Worm (Caenorhabditis elegans): Measurements from ENCODE around the gene golg-2.

golg-2 gene

DNA sequence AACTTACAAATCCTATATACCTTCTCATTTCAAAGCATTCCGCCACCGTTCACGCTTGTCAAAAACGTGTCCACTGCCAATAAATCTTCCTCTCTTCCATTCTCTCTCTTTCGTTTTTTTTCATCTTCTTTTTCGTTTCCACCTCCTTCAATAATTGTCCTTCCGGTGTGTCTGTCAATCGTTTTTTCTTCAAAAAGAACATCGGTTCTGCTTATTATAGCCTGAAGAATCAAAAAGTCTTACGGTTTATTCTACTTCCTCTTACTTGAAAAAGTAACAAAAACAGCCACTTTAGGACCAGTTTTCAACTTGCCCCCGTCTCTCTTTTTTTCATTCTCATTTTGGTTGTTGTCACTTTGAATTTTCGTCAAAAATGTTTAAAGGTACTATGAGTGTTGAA lies 9.4 kb upstream of the golg-2 start:
- TF ChIP-seq rnt-1 (tag; optimal IDR thresholded peaks at IDR 0.05): no peak
- no peak for TF ChIP-seq gmeb-2 (tag; optimal IDR thresholded peaks at IDR 0.05)
- TF ChIP-seq madf-2 (tag; optimal IDR thresholded peaks at IDR 0.05): no peak
- TF ChIP-seq ceh-34 (tag; optimal IDR thresholded peaks at IDR 0.05): no peak
- no peak for TF ChIP-seq mec-3 (tag; optimal IDR thresholded peaks at IDR 0.05; ENCODE audit: borderline replicate concordance)
- no peak for TF ChIP-seq pros-1 (tag; optimal IDR thresholded peaks at IDR 0.05)
- no peak for TF ChIP-seq hlh-30 (tag; optimal IDR thresholded peaks at IDR 0.05; ENCODE audit: insufficient read depth)
- no peak for TF ChIP-seq K02D7.2 (tag; optimal IDR thresholded peaks at IDR 0.05)

DNA sequence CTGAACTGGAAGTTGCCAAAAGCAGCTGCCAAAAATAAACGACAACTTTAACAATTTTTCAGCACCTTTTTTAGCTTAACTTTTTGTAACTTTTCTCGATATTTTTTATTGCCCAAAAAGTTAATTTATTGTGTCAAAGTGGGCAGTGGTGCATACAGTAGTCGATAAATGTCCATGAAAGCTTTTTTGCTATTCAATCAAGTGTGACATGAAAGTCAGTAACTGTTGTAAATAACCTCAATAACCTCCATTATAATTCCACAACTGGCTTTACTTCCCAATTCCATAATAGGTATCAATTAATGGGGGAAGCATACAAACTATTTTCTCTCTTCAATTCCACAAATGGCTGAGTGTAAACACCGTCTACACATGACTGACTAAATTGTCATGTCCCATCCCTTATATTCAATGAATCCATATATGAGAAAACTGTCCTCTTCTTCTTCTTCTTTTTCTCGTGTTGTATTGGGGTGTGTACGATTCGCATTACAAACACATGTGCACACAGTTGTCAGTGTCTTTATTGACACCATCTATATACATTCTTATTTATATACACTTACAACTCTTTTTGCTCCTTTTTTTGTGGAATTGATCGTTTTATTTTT lies 8.4 kb upstream of the golg-2 start:
- TF ChIP-seq npax-4 (tag; optimal IDR thresholded peaks at IDR 0.05) (no peak), ceh-31 (tag; optimal IDR thresholded peaks at IDR 0.05) (peak; percentile 18)

DNA sequence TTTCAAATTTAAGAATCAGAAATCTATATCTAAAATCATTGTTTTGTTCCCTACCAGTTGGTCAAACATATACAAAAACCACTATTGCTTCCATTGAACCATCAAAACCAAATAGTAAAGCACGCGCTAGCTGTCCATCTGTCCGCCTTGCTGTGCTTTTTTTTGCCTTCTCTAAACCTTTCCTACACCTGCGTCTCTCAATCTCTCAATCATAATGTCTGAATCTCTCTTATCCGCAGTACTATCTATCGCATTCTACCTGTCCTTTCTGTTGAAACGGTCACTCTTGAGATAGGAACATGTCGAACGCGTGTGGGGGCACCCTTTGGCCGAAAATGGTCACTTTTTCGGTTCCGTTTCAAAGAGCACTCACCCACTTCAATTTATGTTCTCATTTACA lies 7.4 kb upstream of the golg-2 start:
- no peak for TF ChIP-seq sdc-2 (tag; optimal IDR thresholded peaks at IDR 0.05)
- no peak for TF ChIP-seq ama-1 (optimal IDR thresholded peaks at IDR 0.05)
- peak; percentile 74 for TF ChIP-seq elt-2 (tag; optimal IDR thresholded peaks at IDR 0.05)
- no peak for TF ChIP-seq ceh-45 (GFP tag; IDR thresholded peaks at IDR 0.05)
- TF ChIP-seq nfya-1 (tag; optimal IDR thresholded peaks at IDR 0.05): peak; percentile 24
- TF ChIP-seq hlh-6 (tag; optimal IDR thresholded peaks at IDR 0.05): no peak
- no peak for TF ChIP-seq unc-42 (tag; optimal IDR thresholded peaks at IDR 0.05)
- TF ChIP-seq ceh-19 (GFP tag; optimal IDR thresholded peaks at IDR 0.05): no peak
- no peak for TF ChIP-seq tbx-2 (tag; optimal IDR thresholded peaks at IDR 0.05)
- no peak for TF ChIP-seq ztf-16 (tag; optimal IDR thresholded peaks at IDR 0.05)
- TF ChIP-seq nhr-11 (tag; optimal IDR thresholded peaks at IDR 0.05): no peak
- no peak for TF ChIP-seq rnt-1 (tag; optimal IDR thresholded peaks at IDR 0.05)
- no peak for TF ChIP-seq gmeb-2 (tag; optimal IDR thresholded peaks at IDR 0.05)
- no peak for TF ChIP-seq K09A11.1 (tag; optimal IDR thresholded peaks at IDR 0.05; ENCODE audit: insufficient read depth)
- no peak for TF ChIP-seq npax-4 (tag; optimal IDR thresholded peaks at IDR 0.05)

DNA sequence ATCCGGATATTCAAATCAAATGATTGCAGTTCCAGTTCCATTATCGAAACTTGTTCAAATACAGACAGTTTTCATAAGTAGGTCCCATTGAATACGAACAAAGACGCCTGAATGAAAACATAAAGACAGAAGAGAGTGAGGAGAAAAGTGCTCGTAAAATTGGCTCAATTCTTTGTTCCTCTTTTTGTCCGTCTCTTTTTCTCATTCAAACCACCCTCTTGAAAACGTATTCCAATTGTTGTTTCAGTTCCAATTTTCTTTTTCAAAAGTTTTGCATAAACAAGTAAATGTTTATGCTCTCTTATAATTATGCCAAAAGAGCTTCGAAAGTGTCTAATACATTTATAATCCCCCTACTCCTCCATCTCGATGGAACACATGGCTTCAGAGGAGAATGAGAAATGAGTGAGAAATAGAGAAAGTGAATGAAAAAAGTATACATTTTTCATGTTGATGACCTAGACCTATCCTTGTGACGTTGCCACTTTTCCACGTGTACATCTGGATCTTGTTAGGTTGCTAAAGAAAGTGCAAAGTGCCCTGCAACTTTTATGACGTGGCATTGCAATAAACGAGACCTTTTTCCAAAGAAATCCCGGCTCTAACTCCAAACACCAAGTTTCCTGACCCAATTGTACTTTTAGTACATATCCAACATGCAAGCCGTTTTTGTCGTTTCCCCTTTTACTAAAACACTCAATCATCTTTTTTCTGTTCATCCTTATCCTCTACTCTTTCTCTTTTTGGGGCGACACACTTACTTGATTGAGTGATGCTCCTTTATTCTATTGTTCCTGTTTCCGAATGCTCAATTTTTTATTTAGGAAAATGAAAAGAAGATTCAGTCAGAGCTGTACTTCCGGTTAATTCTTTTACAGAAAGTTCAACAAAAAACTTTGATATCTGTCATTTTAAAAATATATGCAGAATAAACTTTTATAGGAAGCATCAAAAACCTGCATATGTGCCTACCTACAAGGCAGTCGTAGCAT lies 6.6 kb upstream of the golg-2 start:
- no peak for TF ChIP-seq C08G9.2 (tag; optimal IDR thresholded peaks at IDR 0.05)
- TF ChIP-seq unc-42 (tag; optimal IDR thresholded peaks at IDR 0.05): peak; percentile 22

DNA sequence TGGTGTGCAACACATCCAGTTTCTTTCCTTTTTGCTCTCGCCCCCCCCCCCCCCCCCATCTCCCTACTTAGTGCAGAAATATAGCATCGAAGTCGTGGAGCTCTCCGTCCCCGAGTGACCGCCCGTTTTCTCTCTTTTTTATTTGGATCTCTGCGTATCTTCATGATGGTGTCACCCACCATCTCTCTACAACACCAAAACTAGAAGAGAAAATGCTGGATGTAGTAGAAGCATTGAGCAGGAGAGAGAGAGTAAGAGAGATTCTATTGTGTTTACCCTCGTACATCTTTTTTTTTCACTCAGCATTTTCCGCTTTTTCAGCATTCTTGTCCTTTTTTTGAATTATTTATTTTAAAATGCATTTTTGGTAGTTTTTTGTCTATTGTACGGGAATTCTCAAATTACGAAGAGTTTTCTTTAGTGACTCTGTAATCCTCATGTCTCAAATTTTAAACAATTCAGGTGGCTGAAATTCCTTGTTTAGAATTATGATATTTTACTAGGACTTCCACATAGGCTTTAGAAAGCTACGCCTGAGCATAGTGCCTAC lies 2.6 kb upstream of the golg-2 start:
- TF ChIP-seq ceh-9 (tag; optimal IDR thresholded peaks at IDR 0.05) (no peak), sox-4 (tag; optimal IDR thresholded peaks at IDR 0.05) (no peak), ets-4 (tag; optimal IDR thresholded peaks at IDR 0.05) (no peak)

DNA sequence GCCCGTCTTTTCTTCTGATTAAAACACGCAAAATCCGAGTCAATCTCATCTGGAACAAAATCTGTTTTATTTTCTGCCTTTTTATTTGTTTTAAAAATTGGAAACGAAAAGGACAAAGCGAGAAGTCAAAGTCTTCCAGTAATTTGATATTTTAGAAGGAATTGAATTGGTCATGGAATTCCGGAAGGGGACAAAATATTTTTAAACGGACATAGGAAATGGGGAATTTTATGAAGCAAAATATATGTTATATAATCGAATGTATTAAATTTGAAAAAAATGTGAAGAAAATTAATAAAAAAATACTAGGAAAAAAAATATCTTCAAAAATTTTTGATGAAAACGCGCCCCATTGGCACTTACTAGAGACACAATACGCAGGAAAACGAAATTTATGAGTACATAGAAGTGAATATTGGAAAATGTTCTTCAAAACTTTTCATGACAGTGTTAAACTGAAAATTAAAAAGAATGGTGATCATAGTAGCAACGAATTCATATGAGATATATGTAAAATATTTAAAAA lies 803 bp upstream of the golg-2 start, which contains the start of gene F33G12.7:
Gene F33G12.7, minus strand, starts transcription at position 51 of the 526 bp plus-strand sequence.
- peak; percentile 62 for TF ChIP-seq elt-2 (tag; optimal IDR thresholded peaks at IDR 0.05)
- no peak for TF ChIP-seq ceh-30 (tag; optimal IDR thresholded peaks at IDR 0.05)
- no peak for TF ChIP-seq tbx-2 (tag; optimal IDR thresholded peaks at IDR 0.05)
